Worm (Caenorhabditis elegans): Measurements from ENCODE around the gene skr-18.

DNA sequence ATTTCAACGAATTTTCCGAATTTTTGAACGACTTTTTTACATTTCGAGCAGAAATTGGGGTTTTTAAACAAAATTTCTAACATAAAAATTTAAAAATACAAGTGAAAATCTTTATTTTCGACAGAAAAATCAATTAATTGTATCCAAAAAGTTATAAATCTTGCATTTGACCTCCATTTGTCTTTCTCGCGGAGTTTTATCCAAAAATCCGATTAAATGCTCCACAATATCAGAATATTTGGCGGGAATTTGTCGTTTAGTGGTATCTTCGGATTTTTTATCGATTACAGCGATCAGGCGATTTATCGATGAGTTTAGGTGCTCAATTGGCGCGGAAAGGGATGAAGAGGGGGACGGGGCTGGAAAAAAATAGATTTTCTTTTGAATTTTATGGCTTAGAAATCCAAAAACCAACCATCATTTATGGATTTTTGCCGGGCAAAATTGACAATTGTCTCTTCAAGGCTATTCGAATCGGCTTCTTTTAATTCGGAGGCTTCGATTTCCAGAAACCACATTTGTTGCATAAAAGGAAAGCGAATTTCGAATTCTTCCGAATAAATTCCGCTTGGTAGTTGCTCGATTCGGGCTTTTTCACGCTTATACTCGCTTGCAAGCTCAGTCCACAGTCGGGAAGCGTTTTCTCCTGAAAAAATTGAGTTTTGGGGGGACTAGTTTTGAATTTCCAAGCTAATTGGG lies 35.2 kb upstream of the skr-18 start:
- no peak for TF ChIP-seq fos-1 (tag; optimal IDR thresholded peaks at IDR 0.05)
- TF ChIP-seq lin-39 (tag; optimal IDR thresholded peaks at IDR 0.05) = no peak
- no peak for TF ChIP-seq zag-1 (tag; optimal IDR thresholded peaks at IDR 0.05)
- TF ChIP-seq ceh-16 (tag; optimal IDR thresholded peaks at IDR 0.05) = no peak
- TF ChIP-seq skn-1 (tag; optimal IDR thresholded peaks at IDR 0.05) = no peak

Data from whole organism, L2 larva.